Fruit fly (Drosophila melanogaster) Kc167 (cell line): Measurements from ENCODE around the gene rgn.

ENCODE experiments used
- insv ChIP-seq: fragments of >200 bp; optimal IDR thresholded peaks from 3 replicates; lab custom pipeline; 2018; ENCODE audit warnings: missing external identifiers
- psq ChIP-seq: fragments of >200 bp; optimal IDR thresholded peaks from 2 replicates; lab custom pipeline; 2017; ENCODE audit warnings: missing external identifiers
- ttk ChIP-seq: sonication (Bioruptor generic); optimal IDR thresholded peaks from 2 replicates; lab custom pipeline; 2017; ENCODE audit warnings: missing external identifiers

- TF ChIP-seq ttk (lab: Kevin White, UChicago) (no peak), psq (lab: Kevin White, UChicago) (no peak), insv (lab: Kevin White, UChicago) (no peak)
These were observed 1.1 kb downstream of the rgn start for dm6 chr3L:21383440-21383839.
